ENCODE assay signal across 5 worm cellular contexts in the genomic region with DNA sequence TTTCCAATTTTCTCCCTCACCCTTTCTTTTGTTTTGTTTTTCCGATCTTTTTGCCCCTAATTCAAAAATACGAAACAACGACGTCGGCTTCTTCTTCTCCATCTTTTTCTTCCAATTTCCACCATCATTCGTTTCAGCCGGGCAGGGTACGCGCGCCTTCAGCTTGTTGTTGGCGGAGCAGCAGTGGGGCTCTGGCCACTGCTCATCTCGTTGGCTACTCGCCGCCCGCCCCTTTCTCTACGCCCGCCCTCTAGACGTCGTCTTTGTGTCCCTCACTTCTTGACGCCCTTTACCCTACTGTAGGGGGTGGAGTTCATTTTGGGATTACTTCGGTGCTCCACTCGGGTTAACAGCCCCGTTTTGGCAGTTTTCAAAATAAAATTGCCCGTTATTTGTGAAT.
A peak's percentile ranks its signal among the peaks of the same experiment; 100 is the strongest.
TF ChIP-seq lines count a peak whose summit lies in the region.

No protein-coding gene starts in this region.

TF ChIP-seq in whole organism, L1 larva, 84 proteins besides CTCF, POLR2A, EP300 and RAD21:
- TF ChIP-seq lsy-2 (tag; optimal IDR thresholded peaks at IDR 0.05; lab: Kevin White, UChicago), result peak in 1 of 2 experiments; percentile 6
- no peak for TF ChIP-seq sptf-1 (tag; optimal IDR thresholded peaks at IDR 0.05; lab: Kevin White, UChicago)
- no peak for TF ChIP-seq ceh-90 (tag; optimal IDR thresholded peaks at IDR 0.05; lab: Kevin White, UChicago)
- no peak for TF ChIP-seq nhr-11 (tag; optimal IDR thresholded peaks at IDR 0.05; lab: Kevin White, UChicago)
- peak; percentile 39 for TF ChIP-seq lin-14 (GFP tag; optimal IDR thresholded peaks at IDR 0.05; lab: Kevin White, UChicago)
TF ChIP-seq in whole organism, L1 larva: peak in this region for 2.

TF ChIP-seq in whole organism, L3 larva, 47 proteins besides CTCF, POLR2A, EP300 and RAD21:
- TF ChIP-seq nfya-1 (tag; optimal IDR thresholded peaks at IDR 0.05; lab: Kevin White, UChicago; ENCODE audit: insufficient read depth) (peak; percentile 74), lin-39 (tag; optimal IDR thresholded peaks at IDR 0.05; lab: Kevin White, UChicago) (peak; percentile 12), daf-12 (tag; optimal IDR thresholded peaks at IDR 0.05; lab: Kevin White, UChicago) (no peak)
TF ChIP-seq in whole organism, L3 larva: peak in this region for 2.

TF ChIP-seq in whole organism, L4 larva, 104 proteins besides CTCF, POLR2A, EP300 and RAD21:
- TF ChIP-seq nhr-237 (tag; optimal IDR thresholded peaks at IDR 0.05; lab: Kevin White, UChicago) (no peak), set-16 (GFP tag; IDR thresholded peaks at IDR 0.05; lab: Robert Waterston, UW) (peak; percentile 76), hmg-1.1 (GFP tag; IDR thresholded peaks at IDR 0.05; lab: Robert Waterston, UW) (0 out of 2 replicates have a peak, but pooled peaks have one; percentile 31), unc-130 (GFP tag; optimal IDR thresholded peaks at IDR 0.05; lab: Kevin White, UChicago) (no peak), F44E2.7 (GFP tag; IDR thresholded peaks at IDR 0.05; lab: Robert Waterston, UW) (0 out of 2 replicates have a peak, but pooled peaks have one; percentile 58)

TF ChIP-seq in whole organism, mixed stage, embryonic, 35 proteins besides CTCF, POLR2A, EP300 and RAD21:
- TF ChIP-seq ces-1 (GFP tag; optimal IDR thresholded peaks at IDR 0.05; lab: Kevin White, UChicago) (peak; percentile 21), zip-8 (tag; optimal IDR thresholded peaks at IDR 0.05; lab: Kevin White, UChicago) (no peak)

TF ChIP-seq in whole organism, young adult, 124 proteins besides CTCF, POLR2A, EP300 and RAD21:
- TF ChIP-seq dox-1 (GFP tag; IDR thresholded peaks at IDR 0.05; lab: Robert Waterston, UW) (peak; percentile 30; the same call in 1 of the 2 replicates), zfh-2 (GFP tag; conservative IDR thresholded peaks at IDR 0.05; lab: Robert Waterston, UW) (peak; percentile 86), egrh-3 (GFP tag; IDR thresholded peaks at IDR 0.05; lab: Robert Waterston, UW) (peak; percentile 29; the same call in 1 of the 2 replicates), pha-4 (tag; optimal IDR thresholded peaks at IDR 0.05; lab: Kevin White, UChicago) (no peak), F57A8.1 (GFP tag; optimal IDR thresholded peaks at IDR 0.05; lab: Kevin White, UChicago) (no peak), nfyb-1 (GFP tag; IDR thresholded peaks at IDR 0.05; lab: Robert Waterston, UW) (0 out of 2 replicates have a peak, but pooled peaks have one; percentile 8)
TF ChIP-seq in whole organism, young adult: peak in this region for 4.
